Worm (Caenorhabditis elegans) whole organism, L4 larva: ENCODE measurements around the gene T26H5.11.

Experiments used
- ZK546.5 ChIP-seq, 2 experiments: sonication (generic microtip); optimal IDR thresholded peaks; 2 replicates each; lab custom pipeline; 2017; ENCODE audit warnings: missing biosample characterization in 2 of 2, missing genetic modification characterization in 2 of 2
- aly-2 ChIP-seq: sonication (generic microtip); optimal IDR thresholded peaks from 2 replicates; lab custom pipeline; 2018; ENCODE audit warnings: missing biosample characterization, missing genetic modification characterization
- ceh-82 ChIP-seq: sonication (generic microtip); optimal IDR thresholded peaks from 2 replicates; lab custom pipeline; 2017; ENCODE audit warnings: missing biosample characterization, missing genetic modification characterization
- lin-13 ChIP-seq: fragments of 150-350 bp; optimal IDR thresholded peaks from 2 replicates; lab custom pipeline; 2014; ENCODE audit warnings: missing biosample characterization, missing genetic modification reagents, missing genetic modification characterization
- lin-15B ChIP-seq: fragments of 150-350 bp; sonication (generic microtip); optimal IDR thresholded peaks from 3 replicates; lab custom pipeline; 2014; ENCODE audit warnings: missing biosample characterization, missing genetic modification characterization
- mxl-3 ChIP-seq: fragments of 200-800 bp; sonication (Bioruptor generic); optimal IDR thresholded peaks from 2 replicates; lab custom pipeline; 2018; ENCODE audit warnings: mild to moderate bottlenecking, missing genetic modification characterization, missing compliant biosample characterization
- nhr-102 ChIP-seq: sonication (generic microtip); optimal IDR thresholded peaks from 2 replicates; lab custom pipeline; 2016; ENCODE audit warnings: mild to moderate bottlenecking, missing genetic modification characterization, moderate library complexity, missing compliant biosample characterization
- nhr-25 ChIP-seq: sonication (generic microtip); optimal IDR thresholded peaks from 2 replicates; lab custom pipeline; 2017; ENCODE audit warnings: missing genetic modification characterization, mild to moderate bottlenecking, missing compliant biosample characterization, antibody characterized with exemption, moderate library complexity, borderline replicate concordance; ENCODE audit not compliant: insufficient read depth
- nhr-42 ChIP-seq: fragments of 200-800 bp; sonication (Bioruptor generic); IDR thresholded peaks from 2 replicates; pipeline ENCODE4 v1.3.6; 2022; ENCODE audit warnings: missing genetic modification characterization, missing compliant biosample characterization
- pha-4 ChIP-seq, 2 experiments: fragments of 150-350 bp in 1 of 2; fragments of 200-800 bp in 1 of 2; sonication (Bioruptor generic) in 1 of 2; IDR thresholded peaks in 1 of 2; optimal IDR thresholded peaks in 1 of 2; 2 replicates each; pipeline versions ENCODE4 v1.3.6 to Lab custom; 2014 to 2022; ENCODE audit warnings: missing genetic modification characterization in 2 of 2, missing genetic modification reagents in 2 of 2, missing biosample characterization in 1 of 2, missing compliant biosample characterization in 1 of 2
- snpc-4 ChIP-seq: fragments of 150-350 bp; optimal IDR thresholded peaks from 2 replicates; lab custom pipeline; 2014; ENCODE audit warnings: missing biosample characterization, missing genetic modification characterization
- unc-130 ChIP-seq: sonication (generic microtip); optimal IDR thresholded peaks from 2 replicates; lab custom pipeline; 2016; ENCODE audit warnings: missing genetic modification reagents, missing genetic modification characterization, missing compliant biosample characterization

- TF ChIP-seq pha-4 (GFP tag; IDR thresholded peaks at IDR 0.05; lab: Robert Waterston, UW) (no peak), pha-4 (tag; optimal IDR thresholded peaks at IDR 0.05; lab: Kevin White, UChicago) (no peak), ZK546.5 (tag; optimal IDR thresholded peaks at IDR 0.05; lab: Kevin White, UChicago) (no peak), mxl-3 (no peak), snpc-4 (tag; lab: Kevin White, UChicago) (no peak), nhr-25 (tag; lab: Kevin White, UChicago) (no peak), lin-15B (tag; lab: Kevin White, UChicago) (no peak), nhr-102 (tag; lab: Kevin White, UChicago) (no peak), ceh-82 (tag; lab: Kevin White, UChicago) (no peak), aly-2 (no peak), unc-130 (GFP tag; lab: Kevin White, UChicago) (peak; percentile 30), nhr-42 (GFP tag; lab: Robert Waterston, UW) (no peak), lin-13 (GFP tag; lab: Kevin White, UChicago) (no peak)
Measured at ce11 chrV:15395347-15395746, 48.7 kb downstream of the T26H5.11 start, which contains the start of gene cyb-3.
